Worm (Caenorhabditis elegans) whole organism, L2 larva: ENCODE data around the gene snx-17.

Experiments
- F13H6.1 ChIP-seq: sonication (generic microtip); optimal IDR thresholded peaks from 2 replicates; lab custom pipeline; 2016; ENCODE audit warnings: missing genetic modification characterization, missing compliant biosample characterization
- ZK546.5 ChIP-seq: sonication (generic microtip); optimal IDR thresholded peaks from 2 replicates; lab custom pipeline; 2017; ENCODE audit warnings: missing biosample characterization, missing genetic modification characterization
- aly-2 ChIP-seq: fragments of 150-350 bp; optimal IDR thresholded peaks from 2 replicates; lab custom pipeline; 2014; ENCODE audit warnings: missing biosample characterization, missing genetic modification characterization
- egl-27 ChIP-seq: sonication (generic microtip); optimal IDR thresholded peaks from 3 replicates; lab custom pipeline; 2017; ENCODE audit warnings: missing biosample characterization, missing genetic modification reagents, missing genetic modification characterization
- elt-1 ChIP-seq: fragments of 150-350 bp; optimal IDR thresholded peaks from 2 replicates; lab custom pipeline; 2014; ENCODE audit warnings: missing biosample characterization, missing genetic modification characterization
- lin-13 ChIP-seq: fragments of 150-350 bp; optimal IDR thresholded peaks from 2 replicates; lab custom pipeline; 2014; ENCODE audit warnings: missing biosample characterization, missing genetic modification reagents, missing genetic modification characterization
- lsy-2 ChIP-seq, 2 experiments: fragments of 150-350 bp in 1 of 2; sonication (generic microtip) in 1 of 2; optimal IDR thresholded peaks; 2 replicates each; lab custom pipeline; 2014 to 2017; ENCODE audit warnings: missing biosample characterization in 2 of 2, missing genetic modification characterization in 2 of 2
- mab-5 ChIP-seq: fragments of 150-350 bp; optimal IDR thresholded peaks from 2 replicates; lab custom pipeline; 2014; ENCODE audit warnings: missing biosample characterization, missing genetic modification characterization
- mdl-1 ChIP-seq, 2 experiments: fragments of 150-350 bp in 1 of 2; sonication (generic microtip) in 1 of 2; optimal IDR thresholded peaks; 2 replicates each; lab custom pipeline; 2017; ENCODE audit warnings: missing biosample characterization in 2 of 2, missing genetic modification characterization in 2 of 2
- nhr-12 ChIP-seq: fragments of 150-350 bp; optimal IDR thresholded peaks from 2 replicates; lab custom pipeline; 2014; ENCODE audit warnings: missing biosample characterization, missing genetic modification characterization
- nhr-129 ChIP-seq: fragments of 150-350 bp; optimal IDR thresholded peaks from 2 replicates; lab custom pipeline; 2014; ENCODE audit warnings: missing biosample characterization, missing genetic modification characterization
- sma-9 ChIP-seq, 2 experiments: fragments of 150-350 bp in 1 of 2; sonication (generic microtip) in 1 of 2; optimal IDR thresholded peaks; 2 replicates each; lab custom pipeline; 2014 to 2016; ENCODE audit warnings: missing genetic modification characterization in 2 of 2, mild to moderate bottlenecking in 1 of 2, missing biosample characterization in 1 of 2, missing compliant biosample characterization in 1 of 2, missing genetic modification reagents in 1 of 2, moderate library complexity in 1 of 2
- unc-39 ChIP-seq: fragments of 150-350 bp; optimal IDR thresholded peaks from 2 replicates; lab custom pipeline; 2014; ENCODE audit warnings: missing biosample characterization, missing genetic modification characterization
- unc-62 ChIP-seq: fragments of 150-350 bp; optimal IDR thresholded peaks from 2 replicates; lab custom pipeline; 2014; ENCODE audit warnings: missing biosample characterization, missing genetic modification reagents, missing genetic modification characterization

ce11 chrX:13143236-13143635 lies 21.1 kb upstream of the snx-17 start:
- no peak for TF ChIP-seq lin-13 (GFP tag; lab: Kevin White, UChicago)
- no peak for TF ChIP-seq egl-27
- TF ChIP-seq sma-9 (GFP tag; optimal IDR thresholded peaks at IDR 0.05; lab: Kevin White, UChicago): no peak
- TF ChIP-seq sma-9 (tag; optimal IDR thresholded peaks at IDR 0.05; lab: Kevin White, UChicago): no peak
- TF ChIP-seq unc-39 (tag; lab: Kevin White, UChicago): no peak
- no peak for TF ChIP-seq unc-62
- TF ChIP-seq mdl-1 (tag; optimal IDR thresholded peaks at IDR 0.05; lab: Kevin White, UChicago): no peak
- no peak for TF ChIP-seq lsy-2 (tag; optimal IDR thresholded peaks at IDR 0.05; lab: Kevin White, UChicago)
- TF ChIP-seq F13H6.1 (tag; lab: Kevin White, UChicago): no peak
- TF ChIP-seq mab-5 (tag; lab: Kevin White, UChicago): no peak
- TF ChIP-seq nhr-129 (tag; lab: Kevin White, UChicago): peak; percentile 13
- TF ChIP-seq ZK546.5 (tag; lab: Kevin White, UChicago): no peak
- no peak for TF ChIP-seq elt-1 (tag; lab: Kevin White, UChicago)
- TF ChIP-seq nhr-12 (tag; lab: Kevin White, UChicago): no peak
- TF ChIP-seq aly-2: no peak
